Worm (Caenorhabditis elegans) whole organism, L4/young adult: ENCODE data around the gene ttr-34.

ENCODE experiments used
- W03F9.2 ChIP-seq: fragments of 150-350 bp; optimal IDR thresholded peaks from 2 replicates; lab custom pipeline; 2014; ENCODE audit warnings: missing biosample characterization, missing genetic modification characterization
- dao-5 ChIP-seq: sonication (generic microtip); optimal IDR thresholded peaks from 2 replicates; lab custom pipeline; 2016; ENCODE audit warnings: missing genotype, missing genetic modification characterization, moderate library complexity, missing compliant biosample characterization
- him-1 ChIP-seq: sonication (generic microtip); optimal IDR thresholded peaks from 2 replicates; lab custom pipeline; 2016; ENCODE audit warnings: missing genotype, missing genetic modification reagents, missing genetic modification characterization, missing compliant biosample characterization

DNA sequence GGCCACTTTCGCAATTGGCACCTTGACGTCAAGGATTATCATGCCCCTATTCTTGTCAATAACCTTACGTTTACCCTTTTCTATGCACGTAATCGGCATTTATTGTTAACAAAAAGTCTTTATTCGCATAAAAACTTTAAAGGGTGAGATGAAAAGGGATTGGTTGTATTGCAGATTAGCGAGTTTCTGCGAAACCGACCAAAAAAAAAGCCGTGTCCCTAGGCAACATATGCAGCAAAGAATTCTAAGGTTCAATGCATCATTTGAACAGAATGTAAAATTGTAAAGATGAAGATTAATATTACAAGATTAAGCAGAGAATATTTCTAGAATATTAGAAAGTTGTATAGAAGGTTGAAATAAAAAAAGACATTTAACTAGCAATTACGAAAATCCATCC is 42.4 kb downstream of the ttr-34 start:
- TF ChIP-seq him-1 (tag; lab: Kevin White, UChicago) = no peak
- TF ChIP-seq dao-5 (tag; lab: Kevin White, UChicago) = no peak
- TF ChIP-seq W03F9.2 (tag; lab: Kevin White, UChicago) = no peak
